Worm (Caenorhabditis elegans): Measurements from ENCODE around the gene nspg-4.

DNA sequence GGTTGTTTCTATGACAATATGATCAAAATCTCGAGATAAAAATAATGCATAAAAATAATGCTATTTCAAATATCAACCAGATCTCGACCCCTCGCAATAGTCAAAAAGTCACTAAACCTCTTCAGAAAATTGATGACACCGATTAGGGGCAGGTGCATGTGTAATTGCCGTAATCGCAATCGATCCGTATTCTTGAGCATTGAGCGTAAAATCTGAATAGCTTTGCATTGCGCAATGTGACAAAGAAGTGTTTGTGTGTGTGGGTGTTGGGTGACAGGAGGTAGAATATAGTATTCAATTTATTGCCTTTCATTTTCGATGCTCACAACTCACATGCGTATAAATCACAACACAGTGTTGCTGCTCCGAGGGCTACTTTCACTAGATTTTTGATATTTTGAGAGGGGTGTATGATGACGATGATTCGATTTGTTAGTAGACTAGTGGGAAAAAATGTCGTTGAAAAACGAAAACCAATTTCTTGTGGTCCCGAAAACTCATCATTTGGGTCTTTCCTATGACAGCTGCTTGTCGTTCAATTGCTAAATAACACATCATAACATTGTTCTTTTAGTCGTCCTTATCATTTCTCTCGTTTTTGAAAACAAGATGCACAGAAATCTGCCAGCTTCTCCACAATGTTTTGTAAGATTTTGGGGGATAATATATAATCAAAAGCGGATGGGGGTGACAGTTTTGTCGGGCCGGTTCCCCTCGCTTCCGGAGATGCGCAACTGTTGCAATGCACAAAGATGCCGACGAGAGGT, 34.1 kb downstream of the nspg-4 start:
- no peak for TF ChIP-seq nhr-77 (tag; optimal IDR thresholded peaks at IDR 0.05)
- TF ChIP-seq ZK546.5 (tag; optimal IDR thresholded peaks at IDR 0.05), result no peak
- no peak for TF ChIP-seq elt-2 (tag; optimal IDR thresholded peaks at IDR 0.05)
- TF ChIP-seq unc-62 (GFP tag; optimal IDR thresholded peaks at IDR 0.05), result no peak
- no peak for TF ChIP-seq egl-27 (tag; optimal IDR thresholded peaks at IDR 0.05)
- TF ChIP-seq aly-2 (tag; optimal IDR thresholded peaks at IDR 0.05), result no peak
- TF ChIP-seq nhr-237 (tag; optimal IDR thresholded peaks at IDR 0.05), result no peak
- no peak for TF ChIP-seq nhr-11 (tag; optimal IDR thresholded peaks at IDR 0.05)
- no peak for TF ChIP-seq snpc-4 (tag; optimal IDR thresholded peaks at IDR 0.05)
- no peak for TF ChIP-seq tbx-2 (tag; optimal IDR thresholded peaks at IDR 0.05)
- TF ChIP-seq skn-1 (tag; optimal IDR thresholded peaks at IDR 0.05), result no peak
- no peak for TF ChIP-seq ztf-4 (tag; optimal IDR thresholded peaks at IDR 0.05)
- TF ChIP-seq elt-1 (tag; optimal IDR thresholded peaks at IDR 0.05), result no peak
- TF ChIP-seq ztf-11 (tag; optimal IDR thresholded peaks at IDR 0.05), result no peak

All from whole organism, L3 larva.